Worm (Caenorhabditis elegans) whole organism, late embryonic: ENCODE results near the gene C53D6.10.
A peak's percentile ranks its signal among the peaks of the same experiment; 100 is the strongest.

Source experiments
- C38D4.7 ChIP-seq: fragments of 200-800 bp; sonication (Bioruptor generic); optimal IDR thresholded peaks from 2 replicates; lab custom pipeline; 2018; ENCODE audit warnings: mild to moderate bottlenecking, missing genetic modification characterization, moderate library complexity, missing compliant biosample characterization
- F13H6.1 ChIP-seq: sonication (generic microtip); optimal IDR thresholded peaks from 2 replicates; lab custom pipeline; 2016; ENCODE audit warnings: missing genetic modification characterization, missing compliant biosample characterization
- K02D7.2 ChIP-seq: sonication (generic microtip); optimal IDR thresholded peaks from 2 replicates; lab custom pipeline; 2017; ENCODE audit warnings: mild to moderate bottlenecking, missing genetic modification characterization, missing compliant biosample characterization
- T23F11.4 ChIP-seq: fragments of 200-800 bp; sonication (Bioruptor generic); optimal IDR thresholded peaks from 2 replicates; lab custom pipeline; 2018; ENCODE audit warnings: mild to moderate bottlenecking, missing genetic modification characterization, missing compliant biosample characterization
- Y22D7AL.16 ChIP-seq: sonication (generic microtip); optimal IDR thresholded peaks from 2 replicates; lab custom pipeline; 2016; ENCODE audit warnings: missing genetic modification characterization, missing compliant biosample characterization
- ahr-1 ChIP-seq: sonication (generic microtip); optimal IDR thresholded peaks from 2 replicates; lab custom pipeline; 2016; ENCODE audit warnings: missing genetic modification characterization, missing compliant biosample characterization
- ceh-14 ChIP-seq: sonication (generic microtip); optimal IDR thresholded peaks from 2 replicates; lab custom pipeline; 2016; ENCODE audit warnings: missing genotype, missing genetic modification characterization, missing compliant biosample characterization
- ceh-19 ChIP-seq: fragments of 200-800 bp; sonication (Bioruptor generic); optimal IDR thresholded peaks from 2 replicates; lab custom pipeline; 2018; ENCODE audit warnings: mild to moderate bottlenecking, missing genetic modification characterization, missing compliant biosample characterization
- ceh-2 ChIP-seq: sonication (generic microtip); optimal IDR thresholded peaks from 2 replicates; lab custom pipeline; 2016; ENCODE audit warnings: missing genotype, missing genetic modification characterization, missing compliant biosample characterization
- ceh-22 ChIP-seq: sonication (generic microtip); optimal IDR thresholded peaks from 2 replicates; lab custom pipeline; 2017; ENCODE audit warnings: missing biosample characterization, missing genetic modification characterization
- ceh-45 ChIP-seq: fragments of 200-800 bp; sonication (Bioruptor generic); IDR thresholded peaks from 2 replicates; pipeline ENCODE4 v1.3.6; 2022; ENCODE audit warnings: missing genetic modification reagents, missing genetic modification characterization, missing compliant biosample characterization
- ceh-9 ChIP-seq: sonication (generic microtip); optimal IDR thresholded peaks from 2 replicates; lab custom pipeline; 2016; ENCODE audit warnings: mild to moderate bottlenecking, missing genetic modification characterization, inconsistent platforms, missing compliant biosample characterization
- che-1 ChIP-seq: sonication (generic microtip); optimal IDR thresholded peaks from 2 replicates; lab custom pipeline; 2016; ENCODE audit warnings: mild to moderate bottlenecking, missing genetic modification characterization, missing compliant biosample characterization
- dve-1 ChIP-seq: sonication (generic microtip); optimal IDR thresholded peaks from 2 replicates; lab custom pipeline; 2017; ENCODE audit warnings: antibody characterized with exemption, mild to moderate bottlenecking, missing genetic modification characterization, missing compliant biosample characterization
- elt-2 ChIP-seq: sonication (generic microtip); optimal IDR thresholded peaks from 2 replicates; lab custom pipeline; 2016; ENCODE audit warnings: missing genetic modification reagents, missing genetic modification characterization, missing compliant biosample characterization
- elt-4 ChIP-seq: sonication (generic microtip); optimal IDR thresholded peaks from 2 replicates; lab custom pipeline; 2016; ENCODE audit warnings: missing genetic modification characterization, missing compliant biosample characterization
- ets-4 ChIP-seq: sonication (generic microtip); optimal IDR thresholded peaks from 2 replicates; lab custom pipeline; 2016; ENCODE audit warnings: missing genetic modification characterization, missing compliant biosample characterization
- eyg-1 ChIP-seq: sonication (generic microtip); optimal IDR thresholded peaks from 2 replicates; lab custom pipeline; 2016; ENCODE audit warnings: missing genotype, missing genetic modification characterization, missing compliant biosample characterization
- fax-1 ChIP-seq: sonication (generic microtip); optimal IDR thresholded peaks from 2 replicates; lab custom pipeline; 2016; ENCODE audit warnings: missing genotype, missing genetic modification characterization, missing compliant biosample characterization
- fkh-10 ChIP-seq: fragments of 150-350 bp; optimal IDR thresholded peaks from 2 replicates; lab custom pipeline; 2014; ENCODE audit warnings: missing biosample characterization, missing genetic modification reagents, missing genetic modification characterization
- gmeb-2 ChIP-seq: sonication (generic microtip); optimal IDR thresholded peaks from 2 replicates; lab custom pipeline; 2016; ENCODE audit warnings: missing genetic modification characterization, inconsistent platforms, missing compliant biosample characterization
- hlh-13 ChIP-seq: fragments of 200-800 bp; sonication (Bioruptor generic); optimal IDR thresholded peaks from 2 replicates; lab custom pipeline; 2018; ENCODE audit warnings: mild to moderate bottlenecking, missing genetic modification characterization, missing compliant biosample characterization
- hlh-15 ChIP-seq: sonication (generic microtip); optimal IDR thresholded peaks from 2 replicates; lab custom pipeline; 2016; ENCODE audit warnings: missing genetic modification characterization, missing compliant biosample characterization
- hlh-30 ChIP-seq: sonication (generic microtip); optimal IDR thresholded peaks from 2 replicates; lab custom pipeline; 2017; ENCODE audit warnings: antibody characterized with exemption, missing genetic modification characterization, missing compliant biosample characterization; ENCODE audit not compliant: insufficient read depth
- hlh-8 ChIP-seq: sonication (generic microtip); optimal IDR thresholded peaks from 2 replicates; lab custom pipeline; 2016; ENCODE audit warnings: missing genotype, missing genetic modification characterization, missing compliant biosample characterization
- lim-6 ChIP-seq: sonication (generic microtip); optimal IDR thresholded peaks from 2 replicates; lab custom pipeline; 2016; ENCODE audit warnings: missing genetic modification characterization, missing compliant biosample characterization
- mec-3 ChIP-seq: sonication (generic microtip); optimal IDR thresholded peaks from 2 replicates; lab custom pipeline; 2016; ENCODE audit warnings: borderline replicate concordance, missing genetic modification characterization, missing compliant biosample characterization
- nfya-1 ChIP-seq: sonication (generic microtip); optimal IDR thresholded peaks from 2 replicates; lab custom pipeline; 2017; ENCODE audit warnings: missing genetic modification characterization, mild to moderate bottlenecking, missing compliant biosample characterization, antibody characterized with exemption, moderate library complexity
- nhr-11 ChIP-seq: fragments of 150-350 bp; optimal IDR thresholded peaks from 2 replicates; lab custom pipeline; 2014; ENCODE audit warnings: missing biosample characterization, missing genetic modification characterization
- npax-4 ChIP-seq: sonication (generic microtip); optimal IDR thresholded peaks from 2 replicates; lab custom pipeline; 2016; ENCODE audit warnings: missing genetic modification characterization, missing compliant biosample characterization
- pag-3 ChIP-seq: sonication (generic microtip); optimal IDR thresholded peaks from 2 replicates; lab custom pipeline; 2016; ENCODE audit warnings: missing compliant biosample characterization, missing genetic modification characterization, borderline replicate concordance
- pat-9 ChIP-seq: fragments of 200-800 bp; sonication (Bioruptor generic); optimal IDR thresholded peaks from 2 replicates; lab custom pipeline; 2018; ENCODE audit warnings: mild to moderate bottlenecking, missing genetic modification characterization, moderate library complexity, missing compliant biosample characterization
- pha-4 ChIP-seq: fragments of 150-350 bp; optimal IDR thresholded peaks from 2 replicates; lab custom pipeline; 2018; ENCODE audit warnings: missing biosample characterization, missing genetic modification reagents, missing genetic modification characterization
- pros-1 ChIP-seq: fragments of 150-350 bp; optimal IDR thresholded peaks from 2 replicates; lab custom pipeline; 2014; ENCODE audit warnings: missing biosample characterization, missing genetic modification reagents, missing genetic modification characterization
- sdc-2 ChIP-seq: sonication (generic microtip); optimal IDR thresholded peaks from 2 replicates; lab custom pipeline; 2016; ENCODE audit warnings: missing genotype, missing genetic modification characterization, missing compliant biosample characterization
- sox-2 ChIP-seq: fragments of 200-800 bp; sonication (Bioruptor generic); IDR thresholded peaks from 2 replicates; pipeline ENCODE4 v1.3.6; 2022; ENCODE audit warnings: missing genetic modification reagents, missing genetic modification characterization, missing compliant biosample characterization
- sox-4 ChIP-seq: sonication (generic microtip); optimal IDR thresholded peaks from 2 replicates; lab custom pipeline; 2017; ENCODE audit warnings: mild to moderate bottlenecking, missing genetic modification characterization, inconsistent platforms, missing compliant biosample characterization
- tbx-2 ChIP-seq: sonication (generic microtip); optimal IDR thresholded peaks from 2 replicates; lab custom pipeline; 2016; ENCODE audit warnings: missing genetic modification characterization, missing compliant biosample characterization
- ttx-3 ChIP-seq: sonication (generic microtip); optimal IDR thresholded peaks from 2 replicates; lab custom pipeline; 2016; ENCODE audit warnings: missing genetic modification reagents, missing genetic modification characterization, missing compliant biosample characterization
- unc-3 ChIP-seq, 2 experiments: fragments of 200-800 bp in 1 of 2; sonication (Bioruptor generic) in 1 of 2; sonication (generic microtip) in 1 of 2; conservative IDR thresholded peaks in 1 of 2; optimal IDR thresholded peaks in 1 of 2; 2 replicates each; pipeline versions ENCODE4 v1.3.6 to Lab custom; 2016 to 2022; ENCODE audit warnings: missing compliant biosample characterization in 2 of 2, missing genetic modification characterization in 2 of 2, missing genetic modification reagents in 1 of 2
- unc-42 ChIP-seq: sonication (generic microtip); optimal IDR thresholded peaks from 2 replicates; lab custom pipeline; 2016; ENCODE audit warnings: missing genotype, missing genetic modification characterization, missing compliant biosample characterization
- unc-55 ChIP-seq: sonication (generic microtip); optimal IDR thresholded peaks from 2 replicates; lab custom pipeline; 2017; ENCODE audit warnings: missing biosample characterization, missing genetic modification reagents, missing genetic modification characterization
- zip-5 ChIP-seq: sonication (generic microtip); optimal IDR thresholded peaks from 2 replicates; lab custom pipeline; 2016; ENCODE audit warnings: missing genetic modification characterization, missing compliant biosample characterization

The C53D6.10 gene

ce11 chrIV:9037063-9037462, 2.8 kb upstream of the C53D6.10 start, which contains the start of gene C53D6.7:
TSS of gene C53D6.7 (minus strand) at chrIV:9037163.
- no peak for TF ChIP-seq pag-3 (tag; lab: Kevin White, UChicago)
- TF ChIP-seq pros-1 (tag; lab: Kevin White, UChicago): no peak
- TF ChIP-seq sdc-2: no peak
- TF ChIP-seq ceh-45 (GFP tag; lab: Robert Waterston, UW): no peak
- TF ChIP-seq T23F11.4 (GFP tag; lab: Kevin White, UChicago): no peak
- no peak for TF ChIP-seq unc-42
- no peak for TF ChIP-seq C38D4.7 (GFP tag; lab: Kevin White, UChicago)
- no peak for TF ChIP-seq ceh-14 (tag; lab: Kevin White, UChicago)
- no peak for TF ChIP-seq sox-4
- TF ChIP-seq npax-4 (tag; lab: Kevin White, UChicago): no peak

ce11 chrIV:9032550-9032949, 1.7 kb downstream of the C53D6.10 start, which contains the start of gene C53D6.6:
TSS of gene C53D6.6 (minus strand) at chrIV:9032667.
- no peak for TF ChIP-seq hlh-8 (tag; lab: Kevin White, UChicago)
- TF ChIP-seq eyg-1: no peak
- TF ChIP-seq tbx-2: peak; percentile 39
- no peak for TF ChIP-seq ttx-3 (tag; lab: Kevin White, UChicago)
- TF ChIP-seq dve-1: no peak
- no peak for TF ChIP-seq lim-6 (tag; lab: Kevin White, UChicago)
- TF ChIP-seq fax-1: no peak
- TF ChIP-seq elt-4 (tag; lab: Kevin White, UChicago): no peak
- TF ChIP-seq K02D7.2 (tag; lab: Kevin White, UChicago): no peak
- peak; percentile 38 for TF ChIP-seq nfya-1 (tag; lab: Kevin White, UChicago)
- TF ChIP-seq npax-4 (tag; lab: Kevin White, UChicago): no peak
- TF ChIP-seq ahr-1: no peak
- no peak for TF ChIP-seq Y22D7AL.16
- TF ChIP-seq pat-9 (tag; lab: Kevin White, UChicago): no peak
- TF ChIP-seq ceh-19 (GFP tag; lab: Kevin White, UChicago): no peak
- no peak for TF ChIP-seq hlh-15
- no peak for TF ChIP-seq unc-3 (GFP tag; conservative IDR thresholded peaks at IDR 0.05; lab: Robert Waterston, UW)
- no peak for TF ChIP-seq unc-3 (tag; optimal IDR thresholded peaks at IDR 0.05; lab: Kevin White, UChicago)
- no peak for TF ChIP-seq F13H6.1
- TF ChIP-seq ceh-2 (tag; lab: Kevin White, UChicago): no peak
- TF ChIP-seq nhr-11 (tag; lab: Kevin White, UChicago): no peak
- no peak for TF ChIP-seq ets-4 (tag; lab: Kevin White, UChicago)
- peak; percentile 46 for TF ChIP-seq unc-55 (GFP tag; lab: Kevin White, UChicago)
- no peak for TF ChIP-seq mec-3
- TF ChIP-seq, all 69 proteins: peak for 3

ce11 chrIV:9021245-9021779, 12.9 kb downstream of the C53D6.10 start:
- no peak for TF ChIP-seq ceh-22
- no peak for TF ChIP-seq pha-4
- no peak for TF ChIP-seq elt-4 (tag; lab: Kevin White, UChicago)
- TF ChIP-seq ttx-3 (tag; lab: Kevin White, UChicago): no peak
- no peak for TF ChIP-seq ceh-9 (tag; lab: Kevin White, UChicago)
- TF ChIP-seq hlh-13: no peak
- TF ChIP-seq hlh-8 (tag; lab: Kevin White, UChicago): no peak
- TF ChIP-seq ceh-19 (GFP tag; lab: Kevin White, UChicago): no peak
- TF ChIP-seq gmeb-2: no peak
- TF ChIP-seq fkh-10 (GFP tag; lab: Kevin White, UChicago): no peak
- no peak for TF ChIP-seq zip-5 (tag; lab: Kevin White, UChicago)
- no peak for TF ChIP-seq sox-2 (GFP tag; lab: Robert Waterston, UW)
- TF ChIP-seq elt-2 (tag; lab: Kevin White, UChicago): no peak
- TF ChIP-seq hlh-30 (tag; lab: Kevin White, UChicago): no peak
- no peak for TF ChIP-seq F13H6.1
- TF ChIP-seq lim-6 (tag; lab: Kevin White, UChicago): no peak
- no peak for TF ChIP-seq che-1 (tag; lab: Kevin White, UChicago)
- TF ChIP-seq, all 69 proteins: peak for 0
